Worm (Caenorhabditis elegans) whole organism, L4 larva: Measurements from ENCODE around the gene ZC477.7.

Source experiments
- F26F4.8 ChIP-seq: fragments of 200-800 bp; sonication (Bioruptor generic); conservative IDR thresholded peaks from 2 replicates; pipeline ENCODE4 v1.3.6; 2022; ENCODE audit warnings: missing genetic modification characterization, missing compliant biosample characterization
- F37D6.2 ChIP-seq: sonication (generic microtip); optimal IDR thresholded peaks from 2 replicates; lab custom pipeline; 2016; ENCODE audit warnings: mild to moderate bottlenecking, missing genetic modification characterization, missing compliant biosample characterization
- T20F7.1 ChIP-seq: fragments of 200-800 bp; sonication (Bioruptor generic); optimal IDR thresholded peaks from 2 replicates; lab custom pipeline; 2018; ENCODE audit warnings: mild to moderate bottlenecking, missing genetic modification characterization, missing compliant biosample characterization
- Y105C5A.15 ChIP-seq: fragments of 200-800 bp; sonication (Bioruptor generic); IDR thresholded peaks from 2 replicates; pipeline ENCODE4 v1.3.6; 2022; ENCODE audit warnings: missing genetic modification characterization, missing compliant biosample characterization
- Y48G9A.11 ChIP-seq: fragments of 200-800 bp; sonication (Bioruptor generic); IDR thresholded peaks from 2 replicates; pipeline ENCODE4 v1.3.6; 2022; ENCODE audit warnings: missing genetic modification reagents, missing genetic modification characterization, missing compliant biosample characterization
- Y5F2A.4 ChIP-seq: fragments of 200-800 bp; sonication (Bioruptor generic); optimal IDR thresholded peaks from 2 replicates; lab custom pipeline; 2018; ENCODE audit warnings: mild to moderate bottlenecking, missing genetic modification characterization, missing compliant biosample characterization
- ZK337.2 ChIP-seq: fragments of 200-800 bp; sonication (Bioruptor generic); IDR thresholded peaks from 2 replicates; pipeline ENCODE4 v1.3.6; 2022; ENCODE audit warnings: missing genetic modification reagents, missing genetic modification characterization, missing compliant biosample characterization
- aly-2 ChIP-seq: sonication (generic microtip); optimal IDR thresholded peaks from 2 replicates; lab custom pipeline; 2018; ENCODE audit warnings: missing biosample characterization, missing genetic modification characterization
- arid-1 ChIP-seq: fragments of 200-800 bp; sonication (Bioruptor generic); conservative IDR thresholded peaks from 2 replicates; pipeline ENCODE4 v1.3.6; 2022; ENCODE audit warnings: missing genetic modification reagents, missing genetic modification characterization, missing compliant biosample characterization
- ceh-44 ChIP-seq: fragments of 200-800 bp; sonication (Bioruptor generic); IDR thresholded peaks from 2 replicates; pipeline ENCODE4 v1.3.6; 2022; ENCODE audit warnings: missing genetic modification reagents, missing genetic modification characterization, missing compliant biosample characterization
- ceh-62 ChIP-seq: sonication (generic microtip); optimal IDR thresholded peaks from 2 replicates; lab custom pipeline; 2017; ENCODE audit warnings: missing biosample characterization, missing genetic modification characterization
- ces-1 ChIP-seq: fragments of 150-350 bp; sonication (generic microtip); optimal IDR thresholded peaks from 4 replicates; lab custom pipeline; 2014; ENCODE audit warnings: missing biosample characterization, missing genetic modification reagents, missing genetic modification characterization
- cey-2 ChIP-seq: sonication (generic microtip); optimal IDR thresholded peaks from 3 replicates; lab custom pipeline; 2017; ENCODE audit warnings: missing genetic modification characterization, mild to moderate bottlenecking, missing compliant biosample characterization, antibody characterized with exemption, borderline replicate concordance; ENCODE audit not compliant: insufficient read depth
- daf-19 ChIP-seq: fragments of 200-800 bp; sonication (Bioruptor generic); conservative IDR thresholded peaks from 2 replicates; pipeline ENCODE4 v1.3.6; 2022; ENCODE audit warnings: missing genetic modification characterization, missing compliant biosample characterization
- dmd-6 ChIP-seq: fragments of 200-800 bp; sonication (Bioruptor generic); IDR thresholded peaks from 2 replicates; pipeline ENCODE4 v1.3.6; 2022; ENCODE audit warnings: missing genetic modification reagents, missing genetic modification characterization, missing compliant biosample characterization
- dmd-8 ChIP-seq: fragments of 200-800 bp; sonication (Bioruptor generic); IDR thresholded peaks from 2 replicates; pipeline ENCODE4 v1.3.6; 2022; ENCODE audit warnings: missing genetic modification characterization, missing compliant biosample characterization
- dmd-9 ChIP-seq: fragments of 200-800 bp; sonication (Bioruptor generic); IDR thresholded peaks from 2 replicates; pipeline ENCODE4 v1.3.6; 2022; ENCODE audit warnings: missing genetic modification reagents, missing genetic modification characterization, missing compliant biosample characterization
- duxl-1 ChIP-seq: sonication (generic microtip); optimal IDR thresholded peaks from 2 replicates; lab custom pipeline; 2016; ENCODE audit warnings: mild to moderate bottlenecking, missing genetic modification characterization, moderate library complexity, missing compliant biosample characterization; ENCODE audit not compliant: poor library complexity
- fkh-10 ChIP-seq: fragments of 150-350 bp; optimal IDR thresholded peaks from 2 replicates; lab custom pipeline; 2014; ENCODE audit warnings: missing biosample characterization, missing genetic modification reagents, missing genetic modification characterization
- hlh-11 ChIP-seq: fragments of 200-800 bp; sonication (Bioruptor generic); optimal IDR thresholded peaks from 2 replicates; lab custom pipeline; 2018; ENCODE audit warnings: mild to moderate bottlenecking, missing genetic modification characterization, missing compliant biosample characterization
- hlh-30 ChIP-seq: sonication (generic microtip); optimal IDR thresholded peaks from 2 replicates; lab custom pipeline; 2017; ENCODE audit warnings: antibody characterized with exemption, mild to moderate bottlenecking, missing genetic modification characterization, missing compliant biosample characterization; ENCODE audit not compliant: insufficient read depth
- hmg-1.1 ChIP-seq: fragments of 200-800 bp; sonication (Bioruptor generic); IDR thresholded peaks from 2 replicates; pipeline ENCODE4 v1.3.6; 2022; ENCODE audit warnings: missing genetic modification reagents, missing genetic modification characterization, missing compliant biosample characterization
- jun-1 ChIP-seq: fragments of 150-350 bp; optimal IDR thresholded peaks from 2 replicates; lab custom pipeline; 2014; ENCODE audit warnings: missing biosample characterization, missing genetic modification reagents, missing genetic modification characterization
- lin-1 ChIP-seq: fragments of 200-800 bp; sonication (Bioruptor generic); IDR thresholded peaks from 2 replicates; pipeline ENCODE4 v1.3.6; 2022; ENCODE audit warnings: missing genetic modification reagents, missing genetic modification characterization, missing compliant biosample characterization
- lin-15B ChIP-seq: fragments of 150-350 bp; sonication (generic microtip); optimal IDR thresholded peaks from 3 replicates; lab custom pipeline; 2014; ENCODE audit warnings: missing biosample characterization, missing genetic modification characterization
- lin-29 ChIP-seq: fragments of 200-800 bp; sonication (Bioruptor generic); IDR thresholded peaks from 2 replicates; pipeline ENCODE4 v1.3.6; 2022; ENCODE audit warnings: missing genetic modification reagents, missing genetic modification characterization, missing compliant biosample characterization
- lin-38 ChIP-seq: fragments of 200-800 bp; sonication (Bioruptor generic); IDR thresholded peaks from 2 replicates; pipeline ENCODE4 v1.3.6; 2022; ENCODE audit warnings: missing genetic modification reagents, missing genetic modification characterization, missing compliant biosample characterization
- lsy-2 ChIP-seq, 2 experiments: fragments of 150-350 bp in 1 of 2; sonication (generic microtip) in 1 of 2; optimal IDR thresholded peaks; 2 replicates each; lab custom pipeline; 2014 to 2017; ENCODE audit warnings: missing biosample characterization in 2 of 2, missing genetic modification characterization in 2 of 2
- mdl-1 ChIP-seq, 2 experiments: fragments of 150-350 bp in 1 of 2; sonication (generic microtip) in 1 of 2; optimal IDR thresholded peaks; 2 replicates each; lab custom pipeline; 2014 to 2017; ENCODE audit warnings: missing biosample characterization in 2 of 2, missing genetic modification characterization in 2 of 2
- mdt-29 ChIP-seq: fragments of 200-800 bp; sonication (Bioruptor generic); IDR thresholded peaks from 2 replicates; pipeline ENCODE4 v1.3.6; 2022; ENCODE audit warnings: missing genetic modification reagents, missing genetic modification characterization, missing compliant biosample characterization
- mes-2 ChIP-seq: sonication (generic microtip); optimal IDR thresholded peaks from 2 replicates; lab custom pipeline; 2016; ENCODE audit warnings: missing genotype, mild to moderate bottlenecking, missing genetic modification characterization, missing compliant biosample characterization; ENCODE audit not compliant: poor library complexity, severe bottlenecking
- mxl-2 ChIP-seq: fragments of 200-800 bp; sonication (Bioruptor generic); conservative IDR thresholded peaks from 2 replicates; pipeline ENCODE4 v1.3.6; 2022; ENCODE audit warnings: missing genetic modification reagents, missing genetic modification characterization, missing compliant biosample characterization
- mxl-3 ChIP-seq: fragments of 200-800 bp; sonication (Bioruptor generic); optimal IDR thresholded peaks from 2 replicates; lab custom pipeline; 2018; ENCODE audit warnings: mild to moderate bottlenecking, missing genetic modification characterization, missing compliant biosample characterization
- nhr-102 ChIP-seq: sonication (generic microtip); optimal IDR thresholded peaks from 2 replicates; lab custom pipeline; 2016; ENCODE audit warnings: mild to moderate bottlenecking, missing genetic modification characterization, moderate library complexity, missing compliant biosample characterization
- nhr-111 ChIP-seq: fragments of 200-800 bp; sonication (Bioruptor generic); optimal IDR thresholded peaks from 2 replicates; lab custom pipeline; 2018; ENCODE audit warnings: mild to moderate bottlenecking, missing genetic modification characterization, missing compliant biosample characterization
- nhr-6 ChIP-seq: fragments of 150-350 bp; optimal IDR thresholded peaks from 2 replicates; lab custom pipeline; 2014; ENCODE audit warnings: missing biosample characterization, missing genetic modification characterization
- nhr-76 ChIP-seq: fragments of 150-350 bp; optimal IDR thresholded peaks from 2 replicates; lab custom pipeline; 2014; ENCODE audit warnings: missing biosample characterization, missing genetic modification characterization
- nhr-77 ChIP-seq: fragments of 150-350 bp; optimal IDR thresholded peaks from 2 replicates; lab custom pipeline; 2014; ENCODE audit warnings: missing biosample characterization, missing genetic modification characterization
- php-3 ChIP-seq: fragments of 200-800 bp; sonication (Bioruptor generic); IDR thresholded peaks from 2 replicates; pipeline ENCODE4 v1.3.6; 2022; ENCODE audit warnings: missing genetic modification reagents, missing genetic modification characterization, missing compliant biosample characterization
- pqm-1 ChIP-seq: sonication (generic microtip); optimal IDR thresholded peaks from 2 replicates; lab custom pipeline; 2017; ENCODE audit warnings: missing biosample characterization, missing genetic modification characterization
- rbr-2 ChIP-seq: sonication (generic microtip); optimal IDR thresholded peaks from 2 replicates; lab custom pipeline; 2016; ENCODE audit warnings: missing genotype, missing genetic modification characterization, missing compliant biosample characterization
- snpc-1.2 ChIP-seq: fragments of 200-800 bp; sonication (Bioruptor generic); IDR thresholded peaks from 2 replicates; pipeline ENCODE4 v1.3.6; 2022; ENCODE audit warnings: missing genetic modification reagents, missing genetic modification characterization, missing compliant biosample characterization
- snpc-4 ChIP-seq: fragments of 150-350 bp; optimal IDR thresholded peaks from 2 replicates; lab custom pipeline; 2014; ENCODE audit warnings: missing biosample characterization, missing genetic modification characterization
- spr-1 ChIP-seq: sonication (generic microtip); optimal IDR thresholded peaks from 2 replicates; lab custom pipeline; 2016; ENCODE audit warnings: mild to moderate bottlenecking, missing genetic modification characterization, missing compliant biosample characterization
- tra-1 ChIP-seq: fragments of 200-800 bp; sonication (Bioruptor generic); IDR thresholded peaks from 2 replicates; pipeline ENCODE4 v1.3.6; 2022; ENCODE audit warnings: missing genetic modification reagents, missing genetic modification characterization, missing compliant biosample characterization
- unc-130 ChIP-seq: sonication (generic microtip); optimal IDR thresholded peaks from 2 replicates; lab custom pipeline; 2016; ENCODE audit warnings: missing genetic modification reagents, missing genetic modification characterization, missing compliant biosample characterization
- zfp-3 ChIP-seq: fragments of 200-800 bp; sonication (Bioruptor generic); conservative IDR thresholded peaks from 2 replicates; pipeline ENCODE4 v1.3.6; 2022; ENCODE audit warnings: missing genetic modification reagents, missing genetic modification characterization, missing compliant biosample characterization
- zip-2 ChIP-seq: fragments of 150-350 bp; optimal IDR thresholded peaks from 2 replicates; lab custom pipeline; 2014; ENCODE audit warnings: missing biosample characterization, missing genetic modification characterization
- ztf-11 ChIP-seq: fragments of 150-350 bp; optimal IDR thresholded peaks from 2 replicates; lab custom pipeline; 2014; ENCODE audit warnings: missing biosample characterization, missing genetic modification characterization
- ztf-7 ChIP-seq: fragments of 150-350 bp; optimal IDR thresholded peaks from 2 replicates; lab custom pipeline; 2014; ENCODE audit warnings: missing biosample characterization, missing genetic modification characterization

The ZC477.7 gene

DNA sequence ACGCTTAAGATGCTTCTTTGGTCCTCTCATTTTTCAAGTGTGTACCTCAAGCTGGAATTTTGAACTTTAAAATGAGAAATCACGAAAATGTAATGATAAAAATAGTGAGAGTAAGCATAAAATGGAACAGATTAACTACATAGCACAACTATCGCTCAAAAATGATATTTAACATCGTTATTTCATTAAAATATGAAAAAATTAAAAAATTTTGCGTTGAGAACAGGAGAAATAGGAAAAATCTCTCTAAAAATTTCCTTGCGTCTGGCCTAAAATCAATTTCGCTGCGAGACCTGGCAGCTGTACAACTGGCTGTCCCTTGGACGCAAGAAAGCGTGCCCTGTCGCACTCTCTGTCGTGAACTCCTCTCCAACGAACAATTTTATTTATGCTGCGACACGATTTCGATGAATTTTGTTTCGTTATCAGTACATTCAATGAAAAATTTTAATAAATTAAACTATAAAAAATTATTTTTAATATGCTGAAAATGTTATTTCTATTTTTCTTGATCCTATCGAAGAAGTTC lies 26.6 kb downstream of the ZC477.7 start, which contains the start of gene rps-4 (continued):
- no peak; the same call in 1 of the 2 replicates for TF ChIP-seq hmg-1.1 (GFP tag; lab: Robert Waterston, UW)
- no peak for TF ChIP-seq zip-2 (tag; lab: Kevin White, UChicago)
- peak; percentile 83 for TF ChIP-seq fkh-10 (GFP tag; lab: Kevin White, UChicago)
- no peak for TF ChIP-seq ztf-11
- no peak for TF ChIP-seq nhr-111 (GFP tag; lab: Kevin White, UChicago)
- peak; percentile 23 for TF ChIP-seq jun-1 (tag; lab: Kevin White, UChicago)
- no peak for TF ChIP-seq Y5F2A.4 (GFP tag; lab: Kevin White, UChicago)
- peak; percentile 86 for TF ChIP-seq nhr-77 (tag; lab: Kevin White, UChicago)
- TF ChIP-seq dmd-8: no peak
- no peak for TF ChIP-seq lin-1 (GFP tag; lab: Robert Waterston, UW)
- 0 out of 2 replicates have a peak, but pooled peaks have one; percentile 39 for TF ChIP-seq zfp-3 (GFP tag; lab: Robert Waterston, UW)
- TF ChIP-seq arid-1 (GFP tag; lab: Robert Waterston, UW): peak; percentile 58; the same call in 1 of the 2 replicates
- TF ChIP-seq mdt-29 (GFP tag; lab: Robert Waterston, UW): peak; percentile 66
- TF ChIP-seq dmd-6 (GFP tag; lab: Robert Waterston, UW): peak; percentile 83
- TF ChIP-seq hlh-30 (tag; lab: Kevin White, UChicago): no peak
- TF ChIP-seq ces-1: no peak
- TF ChIP-seq php-3: 0 out of 2 replicates have a peak, but pooled peaks have one; percentile 42
- TF ChIP-seq lin-29 (GFP tag; lab: Robert Waterston, UW): no peak
- TF ChIP-seq Y48G9A.11 (GFP tag; lab: Robert Waterston, UW): 0 out of 2 replicates have a peak, but pooled peaks have one; percentile 46
- peak in 1 of 2 experiments; percentile 93 for TF ChIP-seq lsy-2 (tag; optimal IDR thresholded peaks at IDR 0.05; lab: Kevin White, UChicago)
- peak; percentile 53 for TF ChIP-seq pqm-1
- no peak for TF ChIP-seq cey-2 (tag; lab: Kevin White, UChicago)
- peak; percentile 73; the same call in 1 of the 2 replicates for TF ChIP-seq tra-1 (GFP tag; lab: Robert Waterston, UW)
- no peak for TF ChIP-seq Y105C5A.15 (GFP tag; lab: Robert Waterston, UW)
- peak; percentile 87 for TF ChIP-seq T20F7.1 (GFP tag; lab: Kevin White, UChicago)
- 0 out of 2 replicates have a peak, but pooled peaks have one; percentile 38 for TF ChIP-seq ZK337.2 (GFP tag; lab: Robert Waterston, UW)
- peak; percentile 69 for TF ChIP-seq dmd-9 (GFP tag; lab: Robert Waterston, UW)
- TF ChIP-seq daf-19: 0 out of 2 replicates have a peak, but pooled peaks have one; percentile 64
- TF ChIP-seq aly-2 (tag; lab: Kevin White, UChicago): no peak
- TF ChIP-seq nhr-76 (tag; lab: Kevin White, UChicago): no peak
- TF ChIP-seq lin-15B (tag; lab: Kevin White, UChicago): peak; percentile 74
- peak; percentile 85 for TF ChIP-seq nhr-6 (tag; lab: Kevin White, UChicago)
- no peak for TF ChIP-seq duxl-1 (tag; lab: Kevin White, UChicago)
- TF ChIP-seq F26F4.8: no peak
- peak; percentile 44 for TF ChIP-seq mxl-3 (GFP tag; lab: Kevin White, UChicago)
- 0 out of 2 replicates have a peak, but pooled peaks have one; percentile 5 for TF ChIP-seq ceh-44 (GFP tag; lab: Robert Waterston, UW)
- peak; percentile 74 for TF ChIP-seq snpc-1.2 (GFP tag; lab: Robert Waterston, UW)
- no peak for TF ChIP-seq snpc-4 (tag; lab: Kevin White, UChicago)
- peak; percentile 61 for TF ChIP-seq nhr-102 (tag; lab: Kevin White, UChicago)
- TF ChIP-seq F37D6.2 (tag; lab: Kevin White, UChicago): peak; percentile 59
- TF ChIP-seq lin-38 (GFP tag; lab: Robert Waterston, UW): peak; percentile 97
- TF ChIP-seq rbr-2 (tag; lab: Kevin White, UChicago): peak; percentile 75
- TF ChIP-seq hlh-11 (tag; lab: Kevin White, UChicago): peak; percentile 91
- peak; percentile 65 for TF ChIP-seq spr-1 (tag; lab: Kevin White, UChicago)
- TF ChIP-seq mxl-2 (GFP tag; lab: Robert Waterston, UW): no peak
- no peak for TF ChIP-seq ztf-7
- TF ChIP-seq ceh-62: no peak
- TF ChIP-seq mes-2 (tag; lab: Kevin White, UChicago): peak; percentile 93
- peak in 1 of 2 experiments; percentile 57 for TF ChIP-seq mdl-1 (tag; optimal IDR thresholded peaks at IDR 0.05; lab: Kevin White, UChicago)
- peak; percentile 42 for TF ChIP-seq unc-130 (GFP tag; lab: Kevin White, UChicago)
